Worm (Caenorhabditis elegans) whole organism, L4 larva: ENCODE results near the gene F01F1.14.

Source experiments
- F49E8.2 ChIP-seq: sonication (generic microtip); optimal IDR thresholded peaks from 2 replicates; lab custom pipeline; 2016; ENCODE audit warnings: missing compliant biosample characterization, mild to moderate bottlenecking, missing genetic modification characterization, borderline replicate concordance
- R02D3.7 ChIP-seq: fragments of 150-350 bp; sonication (generic microtip); optimal IDR thresholded peaks from 3 replicates; lab custom pipeline; 2014; ENCODE audit warnings: missing biosample characterization, missing genetic modification characterization
- T26A8.4 ChIP-seq: fragments of 200-800 bp; sonication (Bioruptor generic); IDR thresholded peaks from 2 replicates; pipeline ENCODE4 v1.3.6; 2022; ENCODE audit warnings: missing genetic modification characterization, missing compliant biosample characterization
- Y105C5A.15 ChIP-seq: fragments of 200-800 bp; sonication (Bioruptor generic); IDR thresholded peaks from 2 replicates; pipeline ENCODE4 v1.3.6; 2022; ENCODE audit warnings: missing genetic modification characterization, missing compliant biosample characterization
- Y48G9A.11 ChIP-seq: fragments of 200-800 bp; sonication (Bioruptor generic); IDR thresholded peaks from 2 replicates; pipeline ENCODE4 v1.3.6; 2022; ENCODE audit warnings: missing genetic modification reagents, missing genetic modification characterization, missing compliant biosample characterization
- Y5F2A.4 ChIP-seq: fragments of 200-800 bp; sonication (Bioruptor generic); optimal IDR thresholded peaks from 2 replicates; lab custom pipeline; 2018; ENCODE audit warnings: mild to moderate bottlenecking, missing genetic modification characterization, missing compliant biosample characterization
- Y75B8A.6 ChIP-seq: fragments of 200-800 bp; sonication (Bioruptor generic); IDR thresholded peaks from 2 replicates; pipeline ENCODE4 v1.3.6; 2022; ENCODE audit warnings: missing genetic modification reagents, missing genetic modification characterization, missing compliant biosample characterization
- ZK546.5 ChIP-seq, 2 experiments: sonication (generic microtip); optimal IDR thresholded peaks; 2 replicates each; lab custom pipeline; 2017; ENCODE audit warnings: missing biosample characterization in 2 of 2, missing genetic modification characterization in 2 of 2
- aha-1 ChIP-seq: fragments of 150-350 bp; peaks from one replicate; lab custom pipeline; 2014; ENCODE audit warnings: missing biosample characterization, missing genetic modification characterization
- arid-1 ChIP-seq: fragments of 200-800 bp; sonication (Bioruptor generic); conservative IDR thresholded peaks from 2 replicates; pipeline ENCODE4 v1.3.6; 2022; ENCODE audit warnings: missing genetic modification reagents, missing genetic modification characterization, missing compliant biosample characterization
- ceh-28 ChIP-seq: fragments of 150-350 bp; optimal IDR thresholded peaks from 2 replicates; lab custom pipeline; 2014; ENCODE audit warnings: missing biosample characterization, missing genetic modification reagents, missing genetic modification characterization
- daf-12 ChIP-seq: fragments of 150-350 bp; optimal IDR thresholded peaks from 2 replicates; lab custom pipeline; 2014; ENCODE audit warnings: missing biosample characterization, missing genetic modification reagents, missing genetic modification characterization
- daf-16 ChIP-seq, 3 experiments: sonication (generic microtip); optimal IDR thresholded peaks; 2 replicates each; lab custom pipeline; 2016 to 2017; ENCODE audit warnings: missing genetic modification characterization in 3 of 3, missing genetic modification reagents in 3 of 3, mild to moderate bottlenecking in 2 of 3, missing compliant biosample characterization in 2 of 3, missing biosample characterization in 1 of 3, moderate library complexity in 1 of 3
- daf-19 ChIP-seq: fragments of 200-800 bp; sonication (Bioruptor generic); conservative IDR thresholded peaks from 2 replicates; pipeline ENCODE4 v1.3.6; 2022; ENCODE audit warnings: missing genetic modification characterization, missing compliant biosample characterization
- dmd-6 ChIP-seq: fragments of 200-800 bp; sonication (Bioruptor generic); IDR thresholded peaks from 2 replicates; pipeline ENCODE4 v1.3.6; 2022; ENCODE audit warnings: missing genetic modification reagents, missing genetic modification characterization, missing compliant biosample characterization
- dpl-1 ChIP-seq: fragments of 150-350 bp; optimal IDR thresholded peaks from 2 replicates; lab custom pipeline; 2014; ENCODE audit warnings: missing biosample characterization, missing genetic modification reagents, missing genetic modification characterization
- dve-1 ChIP-seq: sonication (generic microtip); optimal IDR thresholded peaks from 2 replicates; lab custom pipeline; 2017; ENCODE audit warnings: antibody characterized with exemption, mild to moderate bottlenecking, missing genetic modification characterization, missing compliant biosample characterization; ENCODE audit not compliant: insufficient read depth
- egl-27 ChIP-seq: sonication (generic microtip); optimal IDR thresholded peaks from 3 replicates; lab custom pipeline; 2017; ENCODE audit warnings: missing biosample characterization, missing genetic modification reagents, missing genetic modification characterization
- hif-1 ChIP-seq, 2 experiments: sonication (generic microtip); optimal IDR thresholded peaks; 2 replicates each; lab custom pipeline; 2016 to 2017; ENCODE audit warnings: missing compliant biosample characterization in 2 of 2, missing genetic modification characterization in 2 of 2, missing genetic modification reagents in 2 of 2, missing genotype in 2 of 2, mild to moderate bottlenecking in 1 of 2
- hlh-11 ChIP-seq: fragments of 200-800 bp; sonication (Bioruptor generic); optimal IDR thresholded peaks from 2 replicates; lab custom pipeline; 2018; ENCODE audit warnings: mild to moderate bottlenecking, missing genetic modification characterization, missing compliant biosample characterization
- hlh-30 ChIP-seq: sonication (generic microtip); optimal IDR thresholded peaks from 2 replicates; lab custom pipeline; 2017; ENCODE audit warnings: antibody characterized with exemption, mild to moderate bottlenecking, missing genetic modification characterization, missing compliant biosample characterization; ENCODE audit not compliant: insufficient read depth
- hmg-1.1 ChIP-seq: fragments of 200-800 bp; sonication (Bioruptor generic); IDR thresholded peaks from 2 replicates; pipeline ENCODE4 v1.3.6; 2022; ENCODE audit warnings: missing genetic modification reagents, missing genetic modification characterization, missing compliant biosample characterization
- lin-13 ChIP-seq: fragments of 150-350 bp; optimal IDR thresholded peaks from 2 replicates; lab custom pipeline; 2014; ENCODE audit warnings: missing biosample characterization, missing genetic modification reagents, missing genetic modification characterization
- lin-38 ChIP-seq: fragments of 200-800 bp; sonication (Bioruptor generic); IDR thresholded peaks from 2 replicates; pipeline ENCODE4 v1.3.6; 2022; ENCODE audit warnings: missing genetic modification reagents, missing genetic modification characterization, missing compliant biosample characterization
- lsy-2 ChIP-seq, 2 experiments: fragments of 150-350 bp in 1 of 2; sonication (generic microtip) in 1 of 2; optimal IDR thresholded peaks; 2 replicates each; lab custom pipeline; 2014 to 2017; ENCODE audit warnings: missing biosample characterization in 2 of 2, missing genetic modification characterization in 2 of 2
- mdl-1 ChIP-seq, 2 experiments: fragments of 150-350 bp in 1 of 2; sonication (generic microtip) in 1 of 2; optimal IDR thresholded peaks; 2 replicates each; lab custom pipeline; 2014 to 2017; ENCODE audit warnings: missing biosample characterization in 2 of 2, missing genetic modification characterization in 2 of 2
- mep-1 ChIP-seq: fragments of 150-350 bp; sonication (generic microtip); optimal IDR thresholded peaks from 3 replicates; lab custom pipeline; 2014; ENCODE audit warnings: missing biosample characterization, missing genetic modification characterization
- mes-2 ChIP-seq: sonication (generic microtip); optimal IDR thresholded peaks from 2 replicates; lab custom pipeline; 2016; ENCODE audit warnings: missing genotype, mild to moderate bottlenecking, missing genetic modification characterization, missing compliant biosample characterization; ENCODE audit not compliant: poor library complexity, severe bottlenecking
- nhr-102 ChIP-seq: sonication (generic microtip); optimal IDR thresholded peaks from 2 replicates; lab custom pipeline; 2016; ENCODE audit warnings: mild to moderate bottlenecking, missing genetic modification characterization, moderate library complexity, missing compliant biosample characterization
- nhr-11 ChIP-seq: fragments of 150-350 bp; optimal IDR thresholded peaks from 2 replicates; lab custom pipeline; 2014; ENCODE audit warnings: missing biosample characterization, missing genetic modification characterization
- nhr-25 ChIP-seq: sonication (generic microtip); optimal IDR thresholded peaks from 2 replicates; lab custom pipeline; 2017; ENCODE audit warnings: missing genetic modification characterization, mild to moderate bottlenecking, missing compliant biosample characterization, antibody characterized with exemption, moderate library complexity, borderline replicate concordance; ENCODE audit not compliant: insufficient read depth
- nhr-28 ChIP-seq: fragments of 150-350 bp; optimal IDR thresholded peaks from 2 replicates; lab custom pipeline; 2014; ENCODE audit warnings: missing biosample characterization, missing genetic modification characterization
- nhr-42 ChIP-seq: fragments of 200-800 bp; sonication (Bioruptor generic); IDR thresholded peaks from 2 replicates; pipeline ENCODE4 v1.3.6; 2022; ENCODE audit warnings: missing genetic modification characterization, missing compliant biosample characterization
- nhr-6 ChIP-seq: fragments of 150-350 bp; optimal IDR thresholded peaks from 2 replicates; lab custom pipeline; 2014; ENCODE audit warnings: missing biosample characterization, missing genetic modification characterization
- nhr-77 ChIP-seq: fragments of 150-350 bp; optimal IDR thresholded peaks from 2 replicates; lab custom pipeline; 2014; ENCODE audit warnings: missing biosample characterization, missing genetic modification characterization
- pha-4 ChIP-seq, 2 experiments: fragments of 150-350 bp in 1 of 2; fragments of 200-800 bp in 1 of 2; sonication (Bioruptor generic) in 1 of 2; IDR thresholded peaks in 1 of 2; optimal IDR thresholded peaks in 1 of 2; 2 replicates each; pipeline versions ENCODE4 v1.3.6 to Lab custom; 2014 to 2022; ENCODE audit warnings: missing genetic modification characterization in 2 of 2, missing genetic modification reagents in 2 of 2, missing biosample characterization in 1 of 2, missing compliant biosample characterization in 1 of 2
- pqm-1 ChIP-seq: sonication (generic microtip); optimal IDR thresholded peaks from 2 replicates; lab custom pipeline; 2017; ENCODE audit warnings: missing biosample characterization, missing genetic modification characterization
- rbr-2 ChIP-seq: sonication (generic microtip); optimal IDR thresholded peaks from 2 replicates; lab custom pipeline; 2016; ENCODE audit warnings: missing genotype, missing genetic modification characterization, missing compliant biosample characterization
- spr-1 ChIP-seq: sonication (generic microtip); optimal IDR thresholded peaks from 2 replicates; lab custom pipeline; 2016; ENCODE audit warnings: mild to moderate bottlenecking, missing genetic modification characterization, missing compliant biosample characterization
- unc-130 ChIP-seq: sonication (generic microtip); optimal IDR thresholded peaks from 2 replicates; lab custom pipeline; 2016; ENCODE audit warnings: missing genetic modification reagents, missing genetic modification characterization, missing compliant biosample characterization
- unc-62 ChIP-seq, 3 experiments: fragments of 150-350 bp in 1 of 3; sonication (generic microtip); optimal IDR thresholded peaks in 2 of 3; peaks in 1 of 3; 1 replicate in 1 of 3; 2 replicates in 2 of 3; lab custom pipeline; 2014 to 2017; ENCODE audit warnings: missing biosample characterization in 3 of 3, missing genetic modification characterization in 3 of 3, missing genetic modification reagents in 3 of 3, missing genotype in 1 of 3
- zfp-3 ChIP-seq: fragments of 200-800 bp; sonication (Bioruptor generic); conservative IDR thresholded peaks from 2 replicates; pipeline ENCODE4 v1.3.6; 2022; ENCODE audit warnings: missing genetic modification reagents, missing genetic modification characterization, missing compliant biosample characterization
- ztf-7 ChIP-seq: fragments of 150-350 bp; optimal IDR thresholded peaks from 2 replicates; lab custom pipeline; 2014; ENCODE audit warnings: missing biosample characterization, missing genetic modification characterization

Gene F01F1.14

ce11 chrIII:5855637-5856179 is 27.0 kb downstream of the F01F1.14 start, which contains the start of the genes cct-6 and alh-9:
cct-6 (minus strand) TSS chrIII:5855687.
alh-9 (plus strand) TSS chrIII:5856018.
- no peak for TF ChIP-seq Y75B8A.6 (GFP tag; lab: Robert Waterston, UW)
- TF ChIP-seq R02D3.7 (tag; lab: Kevin White, UChicago) = peak; percentile 74
- no peak; the same call in 1 of the 2 replicates for TF ChIP-seq zfp-3
- TF ChIP-seq dpl-1 (GFP tag; lab: Kevin White, UChicago) = peak; percentile 96
- peak; percentile 87 for TF ChIP-seq mep-1
- peak; percentile 40 for TF ChIP-seq unc-130 (GFP tag; lab: Kevin White, UChicago)
- peak; percentile 62 for TF ChIP-seq rbr-2 (tag; lab: Kevin White, UChicago)
- TF ChIP-seq nhr-6 = peak; percentile 81
- peak; percentile 58; the same call in 1 of the 2 replicates for TF ChIP-seq hmg-1.1 (GFP tag; lab: Robert Waterston, UW)
- TF ChIP-seq T26A8.4 (GFP tag; lab: Robert Waterston, UW) = 0 out of 2 replicates have a peak, but pooled peaks have one; percentile 53
- TF ChIP-seq pqm-1 = peak; percentile 2
- no peak for TF ChIP-seq nhr-42 (GFP tag; lab: Robert Waterston, UW)
- TF ChIP-seq nhr-11 (tag; lab: Kevin White, UChicago) = peak; percentile 48
- TF ChIP-seq lin-38 (GFP tag; lab: Robert Waterston, UW) = peak; percentile 62
- TF ChIP-seq spr-1 (tag; lab: Kevin White, UChicago) = peak; percentile 9
- no peak for TF ChIP-seq unc-62 (GFP tag; optimal IDR thresholded peaks at IDR 0.05 in 1 of 2; lab: Kevin White, UChicago)
- no peak for TF ChIP-seq unc-62 (tag; optimal IDR thresholded peaks at IDR 0.05; lab: Kevin White, UChicago)
- TF ChIP-seq aha-1 = peak; percentile 75
- TF ChIP-seq dve-1 = peak; percentile 79
- TF ChIP-seq egl-27 = no peak
- peak in 1 of 2 experiments; percentile 17 for TF ChIP-seq daf-16 (GFP tag; optimal IDR thresholded peaks at IDR 0.05; lab: Kevin White, UChicago)
- peak; percentile 65 for TF ChIP-seq daf-16 (tag; optimal IDR thresholded peaks at IDR 0.05; lab: Kevin White, UChicago)
- TF ChIP-seq hif-1 (tag; optimal IDR thresholded peaks at IDR 0.05; lab: Kevin White, UChicago) = peak in 1 of 2 experiments; percentile 59
- peak; percentile 66 for TF ChIP-seq nhr-77 (tag; lab: Kevin White, UChicago)
- no peak for TF ChIP-seq ZK546.5 (tag; optimal IDR thresholded peaks at IDR 0.05; lab: Kevin White, UChicago)
- peak; percentile 14; the same call in 1 of the 2 replicates for TF ChIP-seq pha-4 (GFP tag; IDR thresholded peaks at IDR 0.05; lab: Robert Waterston, UW)
- peak; percentile 93 for TF ChIP-seq pha-4 (tag; optimal IDR thresholded peaks at IDR 0.05; lab: Kevin White, UChicago)
- peak; percentile 92 for TF ChIP-seq mes-2 (tag; lab: Kevin White, UChicago)
- TF ChIP-seq hlh-11 (tag; lab: Kevin White, UChicago) = peak; percentile 61
- TF ChIP-seq mdl-1 (tag; optimal IDR thresholded peaks at IDR 0.05; lab: Kevin White, UChicago) = peak in 1 of 2 experiments; percentile 26
- TF ChIP-seq ztf-7 (tag; lab: Kevin White, UChicago) = peak; percentile 71
- TF ChIP-seq Y48G9A.11 = no peak
- TF ChIP-seq F49E8.2 (tag; lab: Kevin White, UChicago) = no peak
- peak in 1 of 2 experiments; percentile 94 for TF ChIP-seq lsy-2 (tag; optimal IDR thresholded peaks at IDR 0.05; lab: Kevin White, UChicago)
- TF ChIP-seq dmd-6 (GFP tag; lab: Robert Waterston, UW) = peak; percentile 35; the same call in 1 of the 2 replicates
- no peak for TF ChIP-seq daf-12 (tag; lab: Kevin White, UChicago)
- peak; percentile 49 for TF ChIP-seq nhr-28 (tag; lab: Kevin White, UChicago)
- peak; percentile 80 for TF ChIP-seq lin-13
- peak; percentile 42 for TF ChIP-seq nhr-25 (tag; lab: Kevin White, UChicago)
- peak; percentile 58 for TF ChIP-seq hlh-30 (tag; lab: Kevin White, UChicago)

- no peak; the same call in 1 of the 2 replicates for TF ChIP-seq arid-1 (GFP tag; lab: Robert Waterston, UW)
- TF ChIP-seq zfp-3 = peak; percentile 65
- peak; percentile 23 for TF ChIP-seq hlh-30 (tag; lab: Kevin White, UChicago)
- TF ChIP-seq lin-13 = peak; percentile 7
- TF ChIP-seq ZK546.5 (tag; optimal IDR thresholded peaks at IDR 0.05; lab: Kevin White, UChicago) = no peak
- TF ChIP-seq daf-19 (GFP tag; lab: Robert Waterston, UW) = 0 out of 2 replicates have a peak, but pooled peaks have one; percentile 13
- no peak for TF ChIP-seq ceh-28
- TF ChIP-seq nhr-6 = no peak
- peak; percentile 22 for TF ChIP-seq Y5F2A.4 (GFP tag; lab: Kevin White, UChicago)
- peak; percentile 36 for TF ChIP-seq nhr-102 (tag; lab: Kevin White, UChicago)
- peak in 1 of 2 experiments; percentile 26 for TF ChIP-seq daf-16 (GFP tag; optimal IDR thresholded peaks at IDR 0.05; lab: Kevin White, UChicago)
- TF ChIP-seq daf-16 (tag; optimal IDR thresholded peaks at IDR 0.05; lab: Kevin White, UChicago) = peak; percentile 31
- TF ChIP-seq dve-1 = peak; percentile 32
- TF ChIP-seq mes-2 (tag; lab: Kevin White, UChicago) = peak; percentile 76
- TF ChIP-seq pha-4 (GFP tag; IDR thresholded peaks at IDR 0.05; lab: Robert Waterston, UW) = peak; percentile 34; the same call in 1 of the 2 replicates
- no peak for TF ChIP-seq pha-4 (tag; optimal IDR thresholded peaks at IDR 0.05; lab: Kevin White, UChicago)
- peak; percentile 75 for TF ChIP-seq lin-38 (GFP tag; lab: Robert Waterston, UW)
- TF ChIP-seq F49E8.2 (tag; lab: Kevin White, UChicago) = peak; percentile 53
- TF ChIP-seq Y105C5A.15 = 0 out of 2 replicates have a peak, but pooled peaks have one; percentile 56
- TF ChIP-seq lsy-2 (tag; optimal IDR thresholded peaks at IDR 0.05; lab: Kevin White, UChicago) = peak in 1 of 2 experiments; percentile 71
Observed at ce11 chrIII:5853240-5853639, 29.5 kb downstream of the F01F1.14 start, which contains the start of gene ddx-23. ddx-23 (minus strand) TSS chrIII:5853269.
